Worm (Caenorhabditis elegans) whole organism, L2 larva: ENCODE data around the gene mps-4.

Source experiments
- C34F6.9 ChIP-seq: fragments of 150-350 bp; optimal IDR thresholded peaks from 2 replicates; lab custom pipeline; 2014; ENCODE audit warnings: missing biosample characterization, missing genetic modification characterization
- R02D3.7 ChIP-seq: fragments of 150-350 bp; optimal IDR thresholded peaks from 2 replicates; lab custom pipeline; 2014; ENCODE audit warnings: missing biosample characterization, missing genetic modification characterization
- Y55F3AM.14 ChIP-seq: fragments of 200-800 bp; sonication (Bioruptor generic); optimal IDR thresholded peaks from 2 replicates; lab custom pipeline; 2018; ENCODE audit warnings: mild to moderate bottlenecking, missing genetic modification characterization, missing compliant biosample characterization
- ZK546.5 ChIP-seq: sonication (generic microtip); optimal IDR thresholded peaks from 2 replicates; lab custom pipeline; 2017; ENCODE audit warnings: missing biosample characterization, missing genetic modification characterization
- aly-2 ChIP-seq: fragments of 150-350 bp; optimal IDR thresholded peaks from 2 replicates; lab custom pipeline; 2014; ENCODE audit warnings: missing biosample characterization, missing genetic modification characterization
- ama-1 ChIP-seq: fragments of 150-350 bp; optimal IDR thresholded peaks from 2 replicates; lab custom pipeline; 2018; ENCODE audit warnings: inconsistent platforms
- blmp-1 ChIP-seq: sonication (generic microtip); optimal IDR thresholded peaks from 2 replicates; lab custom pipeline; 2017; ENCODE audit warnings: missing genetic modification characterization, mild to moderate bottlenecking, missing compliant biosample characterization, antibody characterized with exemption, moderate library complexity; ENCODE audit not compliant: insufficient read depth
- ceh-82 ChIP-seq: fragments of 150-350 bp; optimal IDR thresholded peaks from 2 replicates; lab custom pipeline; 2014; ENCODE audit warnings: missing biosample characterization, missing genetic modification characterization
- crh-2 ChIP-seq: sonication (generic microtip); optimal IDR thresholded peaks from 2 replicates; lab custom pipeline; 2017; ENCODE audit warnings: missing biosample characterization, missing genetic modification characterization
- egl-27 ChIP-seq: sonication (generic microtip); optimal IDR thresholded peaks from 3 replicates; lab custom pipeline; 2017; ENCODE audit warnings: missing biosample characterization, missing genetic modification reagents, missing genetic modification characterization
- elt-3 ChIP-seq: sonication (generic microtip); optimal IDR thresholded peaks from 2 replicates; lab custom pipeline; 2017; ENCODE audit warnings: missing biosample characterization, missing genetic modification characterization
- fos-1 ChIP-seq: fragments of 150-350 bp; optimal IDR thresholded peaks from 2 replicates; lab custom pipeline; 2014; ENCODE audit warnings: missing biosample characterization, missing genetic modification characterization
- gmeb-1 ChIP-seq: fragments of 150-350 bp; optimal IDR thresholded peaks from 2 replicates; lab custom pipeline; 2014; ENCODE audit warnings: missing biosample characterization, missing genetic modification characterization
- lin-11 ChIP-seq: fragments of 150-350 bp; sonication (generic microtip); optimal IDR thresholded peaks from 2 replicates; lab custom pipeline; 2014; ENCODE audit warnings: missing biosample characterization, missing genetic modification characterization, inconsistent platforms, mixed read lengths
- lin-13 ChIP-seq: fragments of 150-350 bp; optimal IDR thresholded peaks from 2 replicates; lab custom pipeline; 2014; ENCODE audit warnings: missing biosample characterization, missing genetic modification reagents, missing genetic modification characterization
- lsy-2 ChIP-seq, 2 experiments: fragments of 150-350 bp in 1 of 2; sonication (generic microtip) in 1 of 2; optimal IDR thresholded peaks; 2 replicates each; lab custom pipeline; 2014 to 2017; ENCODE audit warnings: missing biosample characterization in 2 of 2, missing genetic modification characterization in 2 of 2
- mbf-1 ChIP-seq: sonication (generic microtip); optimal IDR thresholded peaks from 2 replicates; lab custom pipeline; 2017; ENCODE audit warnings: missing biosample characterization, missing genetic modification characterization
- mdl-1 ChIP-seq, 2 experiments: fragments of 150-350 bp in 1 of 2; sonication (generic microtip) in 1 of 2; optimal IDR thresholded peaks; 2 replicates each; lab custom pipeline; 2017; ENCODE audit warnings: missing biosample characterization in 2 of 2, missing genetic modification characterization in 2 of 2
- nhr-11 ChIP-seq: fragments of 150-350 bp; optimal IDR thresholded peaks from 2 replicates; lab custom pipeline; 2014; ENCODE audit warnings: missing biosample characterization, missing genetic modification characterization
- nhr-12 ChIP-seq: fragments of 150-350 bp; optimal IDR thresholded peaks from 2 replicates; lab custom pipeline; 2014; ENCODE audit warnings: missing biosample characterization, missing genetic modification characterization
- nhr-129 ChIP-seq: fragments of 150-350 bp; optimal IDR thresholded peaks from 2 replicates; lab custom pipeline; 2014; ENCODE audit warnings: missing biosample characterization, missing genetic modification characterization
- nhr-21 ChIP-seq: fragments of 150-350 bp; optimal IDR thresholded peaks from 2 replicates; lab custom pipeline; 2014; ENCODE audit warnings: missing biosample characterization, missing genetic modification characterization
- nhr-237 ChIP-seq: fragments of 150-350 bp; optimal IDR thresholded peaks from 2 replicates; lab custom pipeline; 2014; ENCODE audit warnings: missing biosample characterization, missing genetic modification characterization
- nhr-25 ChIP-seq: fragments of 150-350 bp; sonication (generic microtip); optimal IDR thresholded peaks from 3 replicates; lab custom pipeline; 2014; ENCODE audit warnings: missing biosample characterization, missing genetic modification characterization
- nhr-6 ChIP-seq: fragments of 150-350 bp; optimal IDR thresholded peaks from 2 replicates; lab custom pipeline; 2014; ENCODE audit warnings: missing biosample characterization, missing genetic modification characterization
- nhr-77 ChIP-seq: fragments of 150-350 bp; optimal IDR thresholded peaks from 2 replicates; lab custom pipeline; 2014; ENCODE audit warnings: missing biosample characterization, missing genetic modification characterization
- peb-1 ChIP-seq: fragments of 150-350 bp; optimal IDR thresholded peaks from 2 replicates; lab custom pipeline; 2014; ENCODE audit warnings: missing biosample characterization, missing genetic modification characterization
- sem-4 ChIP-seq: fragments of 150-350 bp; optimal IDR thresholded peaks from 2 replicates; lab custom pipeline; 2014; ENCODE audit warnings: missing biosample characterization, missing genetic modification reagents, missing genetic modification characterization
- skn-1 ChIP-seq: sonication (generic microtip); optimal IDR thresholded peaks from 2 replicates; lab custom pipeline; 2017; ENCODE audit warnings: missing biosample characterization, missing genetic modification characterization
- sma-9 ChIP-seq, 2 experiments: fragments of 150-350 bp in 1 of 2; sonication (generic microtip) in 1 of 2; optimal IDR thresholded peaks; 2 replicates each; lab custom pipeline; 2014 to 2016; ENCODE audit warnings: missing genetic modification characterization in 2 of 2, mild to moderate bottlenecking in 1 of 2, missing biosample characterization in 1 of 2, missing compliant biosample characterization in 1 of 2, missing genetic modification reagents in 1 of 2, moderate library complexity in 1 of 2
- unc-55 ChIP-seq: fragments of 150-350 bp; sonication (generic microtip); optimal IDR thresholded peaks from 3 replicates; lab custom pipeline; 2014; ENCODE audit warnings: missing biosample characterization, missing genetic modification reagents, missing genetic modification characterization
- unc-62 ChIP-seq: fragments of 150-350 bp; optimal IDR thresholded peaks from 2 replicates; lab custom pipeline; 2014; ENCODE audit warnings: missing biosample characterization, missing genetic modification reagents, missing genetic modification characterization
- zag-1 ChIP-seq: fragments of 150-350 bp; optimal IDR thresholded peaks from 2 replicates; lab custom pipeline; 2014; ENCODE audit warnings: missing biosample characterization, missing genetic modification characterization
- ztf-1 ChIP-seq: fragments of 200-800 bp; sonication (Bioruptor generic); conservative IDR thresholded peaks from 2 replicates; pipeline ENCODE4 v1.3.6; 2022; ENCODE audit warnings: missing genetic modification characterization, missing compliant biosample characterization
- ztf-11 ChIP-seq: sonication (generic microtip); optimal IDR thresholded peaks from 2 replicates; lab custom pipeline; 2017; ENCODE audit warnings: missing biosample characterization, missing genetic modification characterization
- ztf-4 ChIP-seq: fragments of 150-350 bp; optimal IDR thresholded peaks from 2 replicates; lab custom pipeline; 2014; ENCODE audit warnings: missing biosample characterization, missing genetic modification characterization

The mps-4 gene

DNA sequence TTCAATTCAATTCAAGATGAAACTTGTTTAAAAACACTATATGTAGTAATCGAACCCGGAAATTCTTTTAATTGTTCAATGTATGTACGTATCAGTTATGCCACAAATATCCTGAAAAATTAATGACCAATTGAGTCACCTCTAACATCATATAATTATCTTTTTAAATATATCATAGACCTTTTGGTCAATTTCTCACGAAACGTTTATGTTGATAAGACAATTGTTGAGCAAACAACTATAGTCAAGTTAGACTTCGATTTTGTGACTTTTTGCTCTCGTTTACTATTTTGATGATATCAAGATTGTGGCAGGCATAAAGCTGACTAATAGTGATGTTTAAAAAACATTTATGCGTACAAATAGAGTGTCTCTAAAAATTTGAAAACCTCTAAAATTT, 31.3 kb downstream of the mps-4 start:
- no peak for TF ChIP-seq ztf-4
- no peak for TF ChIP-seq zag-1 (tag; lab: Kevin White, UChicago)
- TF ChIP-seq unc-62 (GFP tag; lab: Kevin White, UChicago), result no peak
- TF ChIP-seq ztf-11 (tag; lab: Kevin White, UChicago), result no peak
- peak; percentile 93 for TF ChIP-seq fos-1 (tag; lab: Kevin White, UChicago)
- TF ChIP-seq peb-1, result no peak
- TF ChIP-seq nhr-25 (tag; lab: Kevin White, UChicago), result no peak
- no peak for TF ChIP-seq R02D3.7 (tag; lab: Kevin White, UChicago)

DNA sequence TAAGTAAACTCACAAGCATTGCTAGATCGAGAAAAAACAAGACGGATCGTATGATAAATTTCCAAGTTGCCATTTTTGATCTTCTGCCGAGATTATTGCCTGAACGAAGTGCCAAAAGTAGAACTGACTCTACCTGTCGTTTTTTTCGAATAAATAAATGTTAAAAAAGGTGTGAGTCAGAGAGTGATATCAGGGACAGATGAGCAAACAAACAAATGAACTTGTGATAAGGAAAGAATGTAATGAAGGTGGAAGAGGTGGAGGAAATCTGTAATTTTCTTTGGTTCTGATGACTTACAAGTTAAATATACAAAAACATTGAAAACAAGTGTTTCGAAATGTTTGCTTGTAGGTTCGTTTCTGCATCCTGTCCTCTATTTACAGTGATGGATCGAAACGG, 32.3 kb downstream of the mps-4 start, which contains the start of gene tsp-1:
tsp-1 (minus strand) TSS at position 99 of the 400 bp plus-strand sequence.
- TF ChIP-seq ztf-1 (GFP tag; lab: Robert Waterston, UW), result no peak
- no peak for TF ChIP-seq ztf-11 (tag; lab: Kevin White, UChicago)
- peak; percentile 69 for TF ChIP-seq fos-1 (tag; lab: Kevin White, UChicago)
- TF ChIP-seq egl-27 (tag; lab: Kevin White, UChicago), result no peak
- no peak for TF ChIP-seq ztf-4
- TF ChIP-seq, all 48 proteins: peak for 1

DNA sequence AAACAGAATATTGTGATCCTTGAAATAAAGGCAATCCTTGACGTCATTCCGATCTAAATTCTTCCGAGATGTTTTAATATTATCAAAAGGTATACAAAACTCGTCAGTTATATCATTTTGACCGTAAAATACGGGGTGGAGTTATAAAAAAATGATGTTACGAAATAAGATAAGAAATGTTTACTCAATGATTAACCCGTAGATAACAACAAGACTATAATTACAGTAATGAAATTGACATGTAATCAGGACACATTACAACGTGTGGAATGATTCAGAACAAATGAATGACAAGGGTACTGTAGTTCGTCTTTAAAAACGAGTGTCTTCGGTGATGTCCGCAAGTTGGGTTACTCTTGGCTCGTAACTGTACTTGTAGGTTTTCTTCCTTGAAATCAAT, 33.7 kb downstream of the mps-4 start, which contains the start of gene tsp-2:
tsp-2 (minus strand) TSS at position 109 of the 400 bp plus-strand sequence.
- TF ChIP-seq zag-1 (tag; lab: Kevin White, UChicago), result no peak
- peak in 1 of 2 experiments; percentile 2 for TF ChIP-seq lsy-2 (tag; optimal IDR thresholded peaks at IDR 0.05; lab: Kevin White, UChicago)
- TF ChIP-seq gmeb-1 (tag; lab: Kevin White, UChicago), result peak; percentile 3
- TF ChIP-seq fos-1 (tag; lab: Kevin White, UChicago), result peak; percentile 93

DNA sequence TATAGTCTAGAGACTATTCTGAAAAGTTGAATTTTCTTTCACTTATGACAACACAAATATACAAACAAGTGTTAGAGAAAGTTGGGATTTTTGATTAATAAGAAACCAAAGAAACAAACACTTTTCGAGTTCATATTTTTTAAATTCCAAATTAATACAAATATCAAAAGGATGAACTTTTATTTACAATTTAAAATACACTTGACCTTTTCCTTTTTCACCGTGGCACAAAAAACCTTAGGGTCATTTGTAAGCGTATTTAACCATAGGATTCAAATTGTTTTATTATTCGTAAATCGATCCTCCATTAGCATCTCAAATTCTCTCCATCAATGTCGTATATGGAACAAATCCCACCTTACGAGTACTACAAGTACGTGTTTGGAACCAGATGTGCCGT, 35.7 kb downstream of the mps-4 start, which contains the start of gene C02F5.5:
C02F5.5 (plus strand) TSS at position 301 of the 400 bp plus-strand sequence.
- no peak for TF ChIP-seq nhr-11
- TF ChIP-seq ZK546.5 (tag; lab: Kevin White, UChicago), result no peak

DNA sequence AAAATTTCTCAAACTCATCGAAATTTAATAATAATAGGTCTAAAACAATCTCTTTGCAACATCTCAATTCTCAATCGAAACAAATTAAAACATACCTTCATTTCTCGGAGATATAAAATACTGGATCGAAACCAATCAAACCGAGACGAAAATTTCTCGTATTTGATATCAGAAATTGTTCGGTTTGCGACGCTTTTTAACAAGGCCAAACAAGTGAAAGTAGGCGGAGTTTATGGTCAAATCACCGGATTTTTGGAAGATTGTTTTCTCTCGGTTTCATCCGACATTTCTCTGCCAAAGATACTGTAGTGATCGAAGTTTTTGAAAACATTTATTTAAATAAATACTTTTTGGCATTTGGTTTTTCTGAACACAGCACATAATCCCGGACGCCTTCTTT, 36.2 kb downstream of the mps-4 start, which contains the start of gene C02F5.14:
C02F5.14 (minus strand) TSS at position 157 of the 400 bp plus-strand sequence.
- no peak for TF ChIP-seq nhr-77 (tag; lab: Kevin White, UChicago)
- no peak for TF ChIP-seq aly-2 (tag; lab: Kevin White, UChicago)
- TF ChIP-seq sem-4 (tag; lab: Kevin White, UChicago), result no peak
- TF ChIP-seq peb-1, result no peak
- no peak for TF ChIP-seq lin-11 (tag; lab: Kevin White, UChicago)
- no peak for TF ChIP-seq nhr-12 (tag; lab: Kevin White, UChicago)
- TF ChIP-seq elt-3 (tag; lab: Kevin White, UChicago), result no peak
- no peak for TF ChIP-seq blmp-1 (tag; lab: Kevin White, UChicago)
- TF ChIP-seq nhr-21 (tag; lab: Kevin White, UChicago), result no peak
- TF ChIP-seq skn-1, result no peak
- TF ChIP-seq lin-13 (GFP tag; lab: Kevin White, UChicago), result no peak
- no peak for TF ChIP-seq egl-27 (tag; lab: Kevin White, UChicago)

DNA sequence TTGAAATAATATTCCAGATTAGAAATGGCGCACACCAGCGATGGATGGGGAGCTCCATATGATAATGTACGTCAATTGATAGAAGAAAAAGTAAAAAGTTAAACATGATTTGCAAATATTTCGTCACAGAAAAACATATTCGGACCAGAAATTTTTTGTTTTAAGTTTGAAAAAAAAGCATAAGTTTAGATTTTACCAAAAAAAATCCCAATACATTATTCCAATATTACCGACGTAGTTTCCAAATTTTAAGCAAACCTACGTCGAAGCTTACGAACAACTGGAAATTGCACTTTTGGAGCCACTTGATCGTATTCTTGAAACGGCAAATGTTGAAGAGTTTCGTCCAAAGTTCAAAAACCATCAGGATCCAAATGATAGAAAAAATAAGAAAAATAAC, 38.9 kb downstream of the mps-4 start, which contains the start of gene henn-1:
henn-1 (plus strand) TSS at position 18 of the 400 bp plus-strand sequence.
- TF ChIP-seq nhr-237 (tag; lab: Kevin White, UChicago) (no peak), skn-1 (no peak), gmeb-1 (tag; lab: Kevin White, UChicago) (no peak)

DNA sequence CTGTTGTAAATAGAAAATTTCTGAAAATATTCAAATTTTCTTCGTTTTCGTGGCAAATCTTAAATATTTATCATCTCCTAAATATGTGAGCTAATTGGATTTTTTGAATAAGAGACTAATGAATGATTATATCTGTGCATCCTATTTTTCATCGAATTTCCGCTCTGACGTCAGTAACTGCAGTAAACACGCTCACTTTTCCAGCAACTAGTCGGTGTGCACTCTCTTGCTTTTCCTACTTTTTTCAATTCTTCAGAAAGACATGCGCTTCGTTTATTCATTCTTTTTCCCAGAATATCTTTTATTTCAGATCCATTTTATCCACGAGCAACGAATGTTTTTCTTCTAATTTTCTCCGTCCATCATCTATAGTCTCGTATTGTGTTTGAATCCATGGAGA, 42.1 kb downstream of the mps-4 start:
- no peak for TF ChIP-seq aly-2 (tag; lab: Kevin White, UChicago)
- TF ChIP-seq ceh-82 (tag; lab: Kevin White, UChicago), result no peak
- no peak for TF ChIP-seq unc-55 (GFP tag; lab: Kevin White, UChicago)
- no peak for TF ChIP-seq peb-1
- no peak for TF ChIP-seq lin-13 (GFP tag; lab: Kevin White, UChicago)
- no peak for TF ChIP-seq ztf-4
- no peak for TF ChIP-seq Y55F3AM.14 (GFP tag; lab: Kevin White, UChicago)
- TF ChIP-seq nhr-25 (tag; lab: Kevin White, UChicago), result no peak
- no peak for TF ChIP-seq ama-1 (lab: Kevin White, UChicago)
- TF ChIP-seq nhr-12 (tag; lab: Kevin White, UChicago), result no peak
- TF ChIP-seq elt-3 (tag; lab: Kevin White, UChicago), result no peak
- TF ChIP-seq nhr-6, result peak; percentile 41
- TF ChIP-seq sma-9 (GFP tag; optimal IDR thresholded peaks at IDR 0.05; lab: Kevin White, UChicago), result peak; percentile 8
- no peak for TF ChIP-seq sma-9 (tag; optimal IDR thresholded peaks at IDR 0.05; lab: Kevin White, UChicago)
- TF ChIP-seq mbf-1, result no peak
- TF ChIP-seq mdl-1 (tag; optimal IDR thresholded peaks at IDR 0.05; lab: Kevin White, UChicago), result no peak
- peak; percentile 2 for TF ChIP-seq nhr-129 (tag; lab: Kevin White, UChicago)
- peak in 1 of 2 experiments; percentile 57 for TF ChIP-seq lsy-2 (tag; optimal IDR thresholded peaks at IDR 0.05; lab: Kevin White, UChicago)
- peak; percentile 42 for TF ChIP-seq crh-2 (tag; lab: Kevin White, UChicago)
- peak; percentile 48 for TF ChIP-seq C34F6.9 (tag; lab: Kevin White, UChicago)
- TF ChIP-seq nhr-21 (tag; lab: Kevin White, UChicago), result no peak
